Fruit fly (Drosophila melanogaster) whole organism, prepupa: ENCODE results near the gene CG4766.

Experiments
- Blimp-1 ChIP-seq: fragments of 200-800 bp; sonication (Bioruptor generic); optimal IDR thresholded peaks from 3 replicates; lab custom pipeline; 2017; ENCODE audit warnings: missing biosample characterization, missing genetic modification characterization, mild to moderate bottlenecking, moderate library complexity, missing genetic modification reagents
- CG10631 ChIP-seq: fragments of 200-800 bp; sonication (Bioruptor generic); optimal IDR thresholded peaks from 2 replicates; lab custom pipeline; 2016; ENCODE audit warnings: missing biosample characterization, missing genetic modification characterization
- CG11762 ChIP-seq: fragments of 200-800 bp; sonication (Bioruptor generic); optimal IDR thresholded peaks from 3 replicates; lab custom pipeline; 2016; ENCODE audit warnings: missing biosample characterization, missing genetic modification characterization; ENCODE audit not compliant: insufficient read depth
- CG15336 ChIP-seq: fragments of 200-800 bp; sonication (Bioruptor generic); IDR thresholded peaks from 2 replicates; pipeline ENCODE4 v1.3.6; 2022; ENCODE audit warnings: missing biosample characterization, missing genetic modification characterization
- CG1621 ChIP-seq: fragments of 200-800 bp; sonication (Bioruptor generic); optimal IDR thresholded peaks from 3 replicates; lab custom pipeline; 2018; ENCODE audit warnings: missing biosample characterization, mild to moderate bottlenecking, missing genetic modification characterization
- CG3032 ChIP-seq: fragments of 200-800 bp; optimal IDR thresholded peaks from 2 replicates; lab custom pipeline; 2019; ENCODE audit warnings: missing biosample characterization, mild to moderate bottlenecking, missing genetic modification characterization, moderate library complexity
- CG31627 ChIP-seq: fragments of 200-800 bp; sonication (Bioruptor generic); optimal IDR thresholded peaks from 3 replicates; lab custom pipeline; 2016; ENCODE audit warnings: missing biosample characterization, missing genetic modification characterization
- CG32006 ChIP-seq: fragments of 200-800 bp; sonication (Bioruptor generic); optimal IDR thresholded peaks from 3 replicates; lab custom pipeline; 2017; ENCODE audit warnings: missing biosample characterization, mild to moderate bottlenecking, missing genetic modification characterization
- CG34406 ChIP-seq: fragments of 200-800 bp; sonication (Bioruptor generic); optimal IDR thresholded peaks from 3 replicates; lab custom pipeline; 2016; ENCODE audit warnings: missing biosample characterization, missing genetic modification characterization
- CG4318 ChIP-seq: fragments of 200-800 bp; sonication (Bioruptor generic); optimal IDR thresholded peaks from 3 replicates; lab custom pipeline; 2017; ENCODE audit warnings: missing biosample characterization, mild to moderate bottlenecking, missing genetic modification characterization
- CG6163 ChIP-seq: fragments of 200-800 bp; sonication (Bioruptor generic); IDR thresholded peaks from 3 replicates; pipeline ENCODE4 v1.3.6; 2022; ENCODE audit warnings: missing biosample characterization, missing genetic modification characterization
- CG6276 ChIP-seq: fragments of 200-800 bp; sonication (Bioruptor generic); optimal IDR thresholded peaks from 2 replicates; lab custom pipeline; 2017; ENCODE audit warnings: missing biosample characterization, mild to moderate bottlenecking, missing genetic modification characterization
- CG6792 ChIP-seq: fragments of 200-800 bp; sonication (Bioruptor generic); optimal IDR thresholded peaks from 3 replicates; lab custom pipeline; 2016; ENCODE audit warnings: missing biosample characterization, missing genetic modification characterization
- CG6808 ChIP-seq: fragments of 200-800 bp; sonication (Bioruptor generic); optimal IDR thresholded peaks from 3 replicates; lab custom pipeline; 2017; ENCODE audit warnings: missing biosample characterization, missing genetic modification characterization, mild to moderate bottlenecking, moderate library complexity, missing genetic modification reagents
- CG6854 ChIP-seq: fragments of 200-800 bp; sonication (Bioruptor generic); optimal IDR thresholded peaks from 2 replicates; lab custom pipeline; 2017; ENCODE audit warnings: missing biosample characterization, mild to moderate bottlenecking, missing genetic modification characterization
- CG7368 ChIP-seq: fragments of 200-800 bp; sonication (Bioruptor generic); optimal IDR thresholded peaks from 3 replicates; lab custom pipeline; 2016; ENCODE audit warnings: missing biosample characterization, missing genetic modification characterization
- CG8119 ChIP-seq: fragments of 200-800 bp; sonication (Bioruptor generic); IDR thresholded peaks from 3 replicates; pipeline ENCODE4 v1.3.6; 2022; ENCODE audit warnings: missing biosample characterization, missing genetic modification characterization
- CG8319 ChIP-seq: fragments of 200-800 bp; sonication (Bioruptor generic); optimal IDR thresholded peaks from 3 replicates; lab custom pipeline; 2016; ENCODE audit warnings: missing biosample characterization, missing genetic modification characterization
- CG8632 ChIP-seq: fragments of 200-800 bp; sonication (Bioruptor generic); optimal IDR thresholded peaks from 3 replicates; lab custom pipeline; 2016; ENCODE audit warnings: missing biosample characterization, missing genetic modification characterization
- CG9139 ChIP-seq: fragments of 200-800 bp; sonication (Bioruptor generic); optimal IDR thresholded peaks from 3 replicates; lab custom pipeline; 2017; ENCODE audit warnings: missing biosample characterization, mild to moderate bottlenecking, missing genetic modification characterization
- Eip75B ChIP-seq: fragments of 200-800 bp; sonication (Bioruptor generic); optimal IDR thresholded peaks from 3 replicates; lab custom pipeline; 2016; ENCODE audit warnings: missing biosample characterization, missing genetic modification characterization
- Eip78C ChIP-seq: fragments of 200-800 bp; sonication (Bioruptor generic); peaks from one replicate; lab custom pipeline; 2016; ENCODE audit warnings: missing biosample characterization, missing genetic modification characterization
- Ets96B ChIP-seq: fragments of 200-800 bp; optimal IDR thresholded peaks from 2 replicates; lab custom pipeline; 2019; ENCODE audit warnings: missing biosample characterization, mild to moderate bottlenecking, missing genetic modification characterization, moderate library complexity
- Gug ChIP-seq: fragments of 200-800 bp; sonication (Bioruptor generic); IDR thresholded peaks from 2 replicates; pipeline ENCODE4 v1.3.6; 2022; ENCODE audit warnings: missing biosample characterization, missing genetic modification characterization
- Hr39 ChIP-seq: fragments of 200-800 bp; sonication (Bioruptor generic); optimal IDR thresholded peaks from 2 replicates; lab custom pipeline; 2016; ENCODE audit warnings: missing biosample characterization, missing genetic modification characterization
- Hr4 ChIP-seq: fragments of 200-800 bp; sonication (Bioruptor generic); optimal IDR thresholded peaks from 3 replicates; lab custom pipeline; 2016; ENCODE audit warnings: missing biosample characterization, missing genetic modification characterization
- Met ChIP-seq: fragments of 200-800 bp; sonication (Bioruptor generic); optimal IDR thresholded peaks from 3 replicates; lab custom pipeline; 2016; ENCODE audit warnings: missing biosample characterization, missing genetic modification characterization
- OdsH ChIP-seq: fragments of 200-800 bp; sonication (Bioruptor generic); optimal IDR thresholded peaks from 3 replicates; lab custom pipeline; 2016; ENCODE audit warnings: missing biosample characterization, missing genetic modification characterization
- Smox ChIP-seq: fragments of 200-800 bp; sonication (Bioruptor generic); optimal IDR thresholded peaks from 3 replicates; lab custom pipeline; 2016; ENCODE audit warnings: missing biosample characterization, missing genetic modification characterization
- Sox102F ChIP-seq: fragments of 200-800 bp; sonication (Bioruptor generic); optimal IDR thresholded peaks from 2 replicates; lab custom pipeline; 2016; ENCODE audit warnings: missing biosample characterization, mild to moderate bottlenecking, missing genetic modification characterization
- Sox14 ChIP-seq: fragments of 200-800 bp; sonication (Bioruptor generic); optimal IDR thresholded peaks from 3 replicates; lab custom pipeline; 2016; ENCODE audit warnings: missing biosample characterization, missing genetic modification characterization
- Sox15 ChIP-seq: fragments of 200-800 bp; sonication (Bioruptor generic); optimal IDR thresholded peaks from 3 replicates; lab custom pipeline; 2016; ENCODE audit warnings: missing biosample characterization, missing genetic modification characterization
- achi ChIP-seq: fragments of 200-800 bp; sonication (Bioruptor generic); optimal IDR thresholded peaks from 3 replicates; lab custom pipeline; 2016; ENCODE audit warnings: missing biosample characterization, missing genetic modification characterization
- cyc ChIP-seq: fragments of 200-800 bp; sonication (Bioruptor generic); optimal IDR thresholded peaks from 3 replicates; lab custom pipeline; 2016; ENCODE audit warnings: missing biosample characterization, missing genetic modification characterization
- dac ChIP-seq: fragments of 200-800 bp; sonication (Bioruptor generic); optimal IDR thresholded peaks from 2 replicates; lab custom pipeline; 2017; ENCODE audit warnings: missing biosample characterization, mild to moderate bottlenecking, missing genetic modification characterization
- esn ChIP-seq: fragments of 200-800 bp; sonication (Bioruptor generic); optimal IDR thresholded peaks from 2 replicates; lab custom pipeline; 2016; ENCODE audit warnings: missing biosample characterization, mild to moderate bottlenecking, missing genetic modification characterization, moderate library complexity
- fd59A ChIP-seq: fragments of 200-800 bp; sonication (Bioruptor generic); optimal IDR thresholded peaks from 2 replicates; lab custom pipeline; 2017; ENCODE audit warnings: missing biosample characterization, mild to moderate bottlenecking, missing genetic modification characterization, missing genetic modification reagents
- fd85E ChIP-seq: fragments of 200-800 bp; sonication (Bioruptor generic); optimal IDR thresholded peaks from 3 replicates; lab custom pipeline; 2016; ENCODE audit warnings: missing biosample characterization, missing genetic modification characterization
- fkh ChIP-seq: fragments of 200-800 bp; sonication (Bioruptor generic); optimal IDR thresholded peaks from 3 replicates; lab custom pipeline; 2017; ENCODE audit warnings: missing biosample characterization, mild to moderate bottlenecking, missing genetic modification characterization, moderate library complexity
- lz ChIP-seq: fragments of 200-800 bp; sonication (Bioruptor generic); optimal IDR thresholded peaks from 3 replicates; lab custom pipeline; 2016; ENCODE audit warnings: missing biosample characterization, missing genetic modification characterization
- spab ChIP-seq: fragments of 200-800 bp; sonication (Bioruptor generic); optimal IDR thresholded peaks from 2 replicates; lab custom pipeline; 2017; ENCODE audit warnings: missing biosample characterization, mild to moderate bottlenecking, missing genetic modification characterization, missing genetic modification reagents
- svp ChIP-seq: fragments of 200-800 bp; sonication (Bioruptor generic); peaks from one replicate; lab custom pipeline; 2016; ENCODE audit warnings: missing biosample characterization, missing genetic modification characterization
- topi ChIP-seq: fragments of 200-800 bp; sonication (Bioruptor generic); optimal IDR thresholded peaks from 3 replicates; lab custom pipeline; 2016; ENCODE audit warnings: missing biosample characterization, missing genetic modification characterization
- vri ChIP-seq: fragments of 200-800 bp; sonication (Bioruptor generic); optimal IDR thresholded peaks from 3 replicates; lab custom pipeline; 2016; ENCODE audit warnings: missing biosample characterization, mild to moderate bottlenecking, missing genetic modification characterization

The CG4766 gene

dm6 chrX:6003830-6004229 lies 3.2 kb upstream of the CG4766 start (continued):
- TF ChIP-seq dac (GFP tag; lab: Kevin White, UChicago) (no peak), spab (GFP tag; lab: Kevin White, UChicago) (peak; percentile 44), Hr4 (no peak), Met (GFP tag; lab: Kevin White, UChicago) (no peak), fd85E (GFP tag; lab: Kevin White, UChicago) (no peak), CG10631 (GFP tag; lab: Kevin White, UChicago) (peak; percentile 57), Sox14 (no peak), Eip75B (GFP tag; lab: Kevin White, UChicago) (no peak), OdsH (GFP tag; lab: Kevin White, UChicago) (peak; percentile 39), cyc (GFP tag; lab: Kevin White, UChicago) (no peak), CG34406 (GFP tag; lab: Kevin White, UChicago) (peak; percentile 37)

- TF ChIP-seq cyc (GFP tag; lab: Kevin White, UChicago) = no peak
- TF ChIP-seq Ets96B (tag; lab: Kevin White, UChicago) = no peak
- no peak for TF ChIP-seq CG8119
- TF ChIP-seq CG34406 (GFP tag; lab: Kevin White, UChicago) = no peak
- no peak for TF ChIP-seq CG11762 (GFP tag; lab: Kevin White, UChicago)
- no peak for TF ChIP-seq esn (GFP tag; lab: Kevin White, UChicago)
- TF ChIP-seq CG6808 (GFP tag; lab: Kevin White, UChicago) = no peak
- no peak for TF ChIP-seq Eip75B (GFP tag; lab: Kevin White, UChicago)
- TF ChIP-seq CG6163 = no peak
- no peak for TF ChIP-seq CG8319 (GFP tag; lab: Kevin White, UChicago)
- no peak for TF ChIP-seq Sox15 (GFP tag; lab: Kevin White, UChicago)
- no peak for TF ChIP-seq Eip78C (GFP tag; lab: Kevin White, UChicago)
- TF ChIP-seq OdsH (GFP tag; lab: Kevin White, UChicago) = no peak
These were observed 2.7 kb downstream of the CG4766 start for dm6 chrX:5997931-5998330.

- TF ChIP-seq topi (GFP tag; lab: Kevin White, UChicago) (peak; percentile 10), CG15336 (GFP tag; lab: Robert Waterston, UW) (0 out of 2 replicates have a peak, but pooled peaks have one; percentile 14), Sox102F (GFP tag; lab: Kevin White, UChicago) (no peak), CG1621 (tag; lab: Kevin White, UChicago) (no peak), lz (GFP tag; lab: Kevin White, UChicago) (peak; percentile 21), CG4318 (GFP tag; lab: Kevin White, UChicago) (no peak), CG9139 (GFP tag; lab: Kevin White, UChicago) (no peak), Eip78C (GFP tag; lab: Kevin White, UChicago) (peak; percentile 59), svp (peak; percentile 55), fd59A (no peak), spab (GFP tag; lab: Kevin White, UChicago) (no peak), CG6163 (0 out of 3 replicates have a peak, but pooled peaks have one; percentile 19), Hr39 (GFP tag; lab: Kevin White, UChicago) (peak; percentile 11), CG32006 (GFP tag; lab: Kevin White, UChicago) (no peak), Hr4 (no peak), Ets96B (tag; lab: Kevin White, UChicago) (no peak), cyc (GFP tag; lab: Kevin White, UChicago) (peak; percentile 6), CG31627 (GFP tag; lab: Kevin White, UChicago) (peak; percentile 19), fkh (GFP tag; lab: Kevin White, UChicago) (no peak), Sox15 (GFP tag; lab: Kevin White, UChicago) (no peak), dac (GFP tag; lab: Kevin White, UChicago) (no peak), OdsH (GFP tag; lab: Kevin White, UChicago) (no peak), Smox (GFP tag; lab: Kevin White, UChicago) (peak; percentile 34), achi (GFP tag; lab: Kevin White, UChicago) (no peak), CG6854 (GFP tag; lab: Kevin White, UChicago) (no peak), CG34406 (GFP tag; lab: Kevin White, UChicago) (no peak), CG3032 (tag; lab: Kevin White, UChicago) (no peak), CG11762 (GFP tag; lab: Kevin White, UChicago) (no peak), esn (GFP tag; lab: Kevin White, UChicago) (peak; percentile 16), Blimp-1 (GFP tag; lab: Kevin White, UChicago) (no peak), CG8632 (no peak), CG6808 (GFP tag; lab: Kevin White, UChicago) (no peak), Met (GFP tag; lab: Kevin White, UChicago) (peak; percentile 1), CG8119 (no peak), CG6276 (GFP tag; lab: Kevin White, UChicago) (no peak), vri (GFP tag; lab: Kevin White, UChicago) (no peak), CG6792 (GFP tag; lab: Kevin White, UChicago) (no peak), Gug (GFP tag; lab: Robert Waterston, UW) (no peak), CG7368 (GFP tag; lab: Kevin White, UChicago) (no peak)
These were observed 4.6 kb downstream of the CG4766 start for dm6 chrX:5995951-5996350.
